Worm (Caenorhabditis elegans): ENCODE results near the gene swsn-1.

ce11 chrV:20225312-20225711 lies 24.0 kb downstream of the swsn-1 start:
- TF ChIP-seq fos-1 (tag; optimal IDR thresholded peaks at IDR 0.05) (no peak), unc-62 (GFP tag; optimal IDR thresholded peaks at IDR 0.05) (no peak), ceh-16 (tag; optimal IDR thresholded peaks at IDR 0.05) (no peak), elt-2 (tag; optimal IDR thresholded peaks at IDR 0.05) (peak; percentile 76), nhr-11 (tag; optimal IDR thresholded peaks at IDR 0.05) (no peak), lin-39 (tag; optimal IDR thresholded peaks at IDR 0.05) (no peak)

All from whole organism, L3 larva.